Fruit fly (Drosophila melanogaster) whole organism, embryonic: ENCODE measurements around the gene CG12783.

Experiments used
- Adf1 ChIP-seq: fragments of 200-800 bp; sonication (Bioruptor generic); IDR thresholded peaks from 2 replicates; pipeline ENCODE4 v1.3.6; 2022; ENCODE audit warnings: missing biosample characterization, missing genetic modification characterization
- Blimp-1 ChIP-seq: fragments of 200-800 bp; sonication (Bioruptor generic); optimal IDR thresholded peaks from 3 replicates; lab custom pipeline; 2018; ENCODE audit warnings: missing biosample characterization, missing genetic modification characterization, mild to moderate bottlenecking, moderate library complexity, missing genetic modification reagents
- CG10654 ChIP-seq: fragments of 200-800 bp; sonication (Bioruptor generic); optimal IDR thresholded peaks from 2 replicates; lab custom pipeline; 2016; ENCODE audit warnings: missing biosample characterization, missing genetic modification characterization
- CG10959 ChIP-seq: fragments of 200-800 bp; sonication (Bioruptor generic); IDR thresholded peaks from 2 replicates; pipeline ENCODE4 v1.3.6; 2022; ENCODE audit warnings: missing biosample characterization, missing genetic modification characterization
- CG12391 ChIP-seq: fragments of 200-800 bp; sonication (Bioruptor generic); optimal IDR thresholded peaks from 3 replicates; lab custom pipeline; 2018; ENCODE audit warnings: missing biosample characterization, mild to moderate bottlenecking, missing genetic modification characterization, moderate library complexity
- CG14860 ChIP-seq: fragments of 200-800 bp; sonication (Bioruptor generic); IDR thresholded peaks from 3 replicates; pipeline ENCODE4 v1.3.6; 2022; ENCODE audit warnings: missing biosample characterization, missing genetic modification characterization; ENCODE audit not compliant: partially characterized antibody
- CG16815 ChIP-seq: fragments of 200-800 bp; sonication (Bioruptor generic); optimal IDR thresholded peaks from 3 replicates; lab custom pipeline; 2017; ENCODE audit warnings: missing biosample characterization, mild to moderate bottlenecking, missing genetic modification characterization
- CG17359 ChIP-seq: fragments of 200-800 bp; sonication (Bioruptor generic); optimal IDR thresholded peaks from 3 replicates; lab custom pipeline; 2018; ENCODE audit warnings: missing biosample characterization, mild to moderate bottlenecking, missing genetic modification characterization, moderate library complexity
- CG18011 ChIP-seq: fragments of 200-800 bp; sonication (Bioruptor generic); optimal IDR thresholded peaks from 2 replicates; lab custom pipeline; 2017; ENCODE audit warnings: missing biosample characterization, missing genetic modification characterization, mild to moderate bottlenecking, moderate library complexity, missing genotype
- CG18476 ChIP-seq: fragments of 200-800 bp; sonication (Bioruptor generic); optimal IDR thresholded peaks from 2 replicates; lab custom pipeline; 2016; ENCODE audit warnings: missing biosample characterization, mild to moderate bottlenecking, missing genetic modification characterization
- CG2875 ChIP-seq: fragments of 200-800 bp; sonication (Bioruptor generic); optimal IDR thresholded peaks from 2 replicates; lab custom pipeline; 2017; ENCODE audit warnings: missing biosample characterization, mild to moderate bottlenecking, missing genetic modification characterization, missing genetic modification reagents
- CG33557 ChIP-seq: fragments of 200-800 bp; sonication (Bioruptor generic); optimal IDR thresholded peaks from 2 replicates; lab custom pipeline; 2019; ENCODE audit warnings: missing biosample characterization, mild to moderate bottlenecking, missing genetic modification characterization, moderate library complexity
- CG4360 ChIP-seq: fragments of 200-800 bp; sonication (Bioruptor generic); IDR thresholded peaks from 2 replicates; pipeline ENCODE4 v1.3.6; 2022; ENCODE audit warnings: missing biosample characterization, missing genetic modification characterization
- CG8478 ChIP-seq: fragments of >200 bp; optimal IDR thresholded peaks from 2 replicates; lab custom pipeline; 2018
- CG9215 ChIP-seq: fragments of 200-800 bp; sonication (Bioruptor generic); IDR thresholded peaks from 2 replicates; pipeline ENCODE4 v1.3.6; 2022; ENCODE audit warnings: missing biosample characterization, missing genetic modification characterization
- CG9932 ChIP-seq: fragments of 200-800 bp; sonication (Bioruptor generic); IDR thresholded peaks from 2 replicates; pipeline ENCODE4 v1.3.6; 2022; ENCODE audit warnings: missing biosample characterization, missing genetic modification characterization
- Deaf1 ChIP-seq: fragments of 200-800 bp; optimal IDR thresholded peaks from 3 replicates; lab custom pipeline; 2019; ENCODE audit warnings: missing biosample characterization, mild to moderate bottlenecking, missing genetic modification characterization, moderate library complexity
- Dip3 ChIP-seq: fragments of 200-800 bp; sonication (Bioruptor generic); optimal IDR thresholded peaks from 3 replicates; lab custom pipeline; 2016; ENCODE audit warnings: missing biosample characterization, missing genetic modification characterization
- Dll ChIP-seq: fragments of 200-800 bp; sonication (Bioruptor generic); IDR thresholded peaks from 4 replicates; pipeline ENCODE4 v1.3.6; 2022; ENCODE audit warnings: missing biosample characterization, missing genetic modification characterization; ENCODE audit not compliant: partially characterized antibody
- Dp ChIP-seq: fragments of 200-800 bp; sonication (Bioruptor generic); optimal IDR thresholded peaks from 2 replicates; lab custom pipeline; 2018; ENCODE audit warnings: missing biosample characterization, mild to moderate bottlenecking, missing genetic modification characterization, moderate library complexity
- Ets65A ChIP-seq: fragments of 200-800 bp; sonication (Bioruptor generic); peaks from one replicate; lab custom pipeline; 2016; ENCODE audit warnings: missing biosample characterization, missing genetic modification characterization
- Hr39 ChIP-seq: fragments of >200 bp; optimal IDR thresholded peaks from 2 replicates; lab custom pipeline; 2017
- Pdp1 ChIP-seq, 2 experiments: fragments of 200-800 bp; sonication (Bioruptor generic); optimal IDR thresholded peaks; 3 replicates each; lab custom pipeline; 2016; ENCODE audit warnings: missing biosample characterization in 2 of 2, missing genetic modification characterization in 2 of 2, mild to moderate bottlenecking in 1 of 2, moderate library complexity in 1 of 2
- Scr ChIP-seq: fragments of 200-800 bp; sonication (Bioruptor generic); IDR thresholded peaks from 2 replicates; pipeline ENCODE4 v1.3.6; 2022; ENCODE audit warnings: missing biosample characterization, missing genetic modification characterization; ENCODE audit not compliant: partially characterized antibody
- Sox100B ChIP-seq: fragments of 200-800 bp; sonication (Bioruptor generic); optimal IDR thresholded peaks from 3 replicates; lab custom pipeline; 2018; ENCODE audit warnings: missing biosample characterization, mild to moderate bottlenecking, missing genetic modification characterization
- Sry-β ChIP-seq: fragments of 200-800 bp; sonication (Bioruptor generic); optimal IDR thresholded peaks from 2 replicates; lab custom pipeline; 2018; ENCODE audit warnings: missing biosample characterization, mild to moderate bottlenecking, missing genetic modification characterization, moderate library complexity
- Sry-δ ChIP-seq: fragments of 200-800 bp; sonication (Bioruptor generic); optimal IDR thresholded peaks from 2 replicates; lab custom pipeline; 2016; ENCODE audit warnings: missing biosample characterization, missing genetic modification characterization
- Ssrp ChIP-seq: fragments of 200-800 bp; sonication (Bioruptor generic); optimal IDR thresholded peaks from 2 replicates; lab custom pipeline; 2018; ENCODE audit warnings: missing biosample characterization, mild to moderate bottlenecking, missing genetic modification characterization, moderate library complexity
- ap ChIP-seq: fragments of 200-800 bp; sonication (Bioruptor generic); IDR thresholded peaks from 2 replicates; pipeline ENCODE4 v1.3.6; 2022; ENCODE audit warnings: missing biosample characterization, missing genetic modification characterization
- bbx ChIP-seq: fragments of 200-800 bp; sonication (Bioruptor generic); IDR thresholded peaks from 2 replicates; pipeline ENCODE4 v1.3.6; 2022; ENCODE audit warnings: missing biosample characterization, missing genetic modification characterization; ENCODE audit not compliant: partially characterized antibody
- cg ChIP-seq: fragments of 200-800 bp; sonication (Bioruptor generic); optimal IDR thresholded peaks from 3 replicates; lab custom pipeline; 2019; ENCODE audit warnings: missing biosample characterization, mild to moderate bottlenecking, missing genetic modification characterization, moderate library complexity
- crol ChIP-seq: fragments of 200-800 bp; sonication (Bioruptor generic); IDR thresholded peaks from 2 replicates; pipeline ENCODE4 v1.3.6; 2022; ENCODE audit warnings: missing biosample characterization, missing genetic modification characterization
- dmrt11E ChIP-seq: fragments of 200-800 bp; sonication (Bioruptor generic); optimal IDR thresholded peaks from 3 replicates; lab custom pipeline; 2018; ENCODE audit warnings: missing biosample characterization, mild to moderate bottlenecking, missing genetic modification characterization, moderate library complexity
- gem ChIP-seq: fragments of 200-800 bp; sonication (Bioruptor generic); optimal IDR thresholded peaks from 2 replicates; lab custom pipeline; 2019; ENCODE audit warnings: missing biosample characterization, mild to moderate bottlenecking, missing genetic modification characterization, moderate library complexity
- her ChIP-seq: fragments of 200-800 bp; sonication (Bioruptor generic); optimal IDR thresholded peaks from 2 replicates; lab custom pipeline; 2016; ENCODE audit warnings: missing biosample characterization, missing genetic modification characterization
- insv ChIP-seq, 2 experiments: fragments of 200-800 bp; sonication (Bioruptor generic); optimal IDR thresholded peaks; 3 replicates each; lab custom pipeline; 2016 to 2018; ENCODE audit warnings: missing biosample characterization in 2 of 2, missing genetic modification characterization in 2 of 2
- pan ChIP-seq, 4 experiments: fragments of >200 bp in 3 of 4; fragments of 200-800 bp in 1 of 4; sonication (Bioruptor generic) in 1 of 4; optimal IDR thresholded peaks in 3 of 4; IDR thresholded peaks in 1 of 4; 2 replicates each; pipeline versions ENCODE4 v1.3.6 to Lab custom; 2017 to 2022; ENCODE audit warnings: missing biosample characterization in 2 of 4, missing genetic modification characterization in 2 of 4, mixed read lengths in 1 of 4
- peb ChIP-seq: fragments of 200-800 bp; sonication (Bioruptor generic); IDR thresholded peaks from 2 replicates; pipeline ENCODE4 v1.3.6; 2022; ENCODE audit warnings: missing biosample characterization, missing genetic modification characterization
- pzg ChIP-seq: fragments of 200-800 bp; sonication (Bioruptor generic); optimal IDR thresholded peaks from 3 replicates; lab custom pipeline; 2018; ENCODE audit warnings: missing biosample characterization, mild to moderate bottlenecking, missing genetic modification characterization, moderate library complexity
- row ChIP-seq: fragments of 200-800 bp; sonication (Bioruptor generic); IDR thresholded peaks from 3 replicates; pipeline ENCODE4 v1.3.6; 2022; ENCODE audit warnings: missing biosample characterization, missing genetic modification characterization
- scrt ChIP-seq: fragments of 200-800 bp; sonication (Bioruptor generic); optimal IDR thresholded peaks from 2 replicates; lab custom pipeline; 2018; ENCODE audit warnings: missing biosample characterization, mild to moderate bottlenecking, missing genetic modification characterization, moderate library complexity
- sr ChIP-seq: fragments of 200-800 bp; sonication (Bioruptor generic); IDR thresholded peaks from 3 replicates; pipeline ENCODE4 v1.3.6; 2022; ENCODE audit warnings: missing biosample characterization, missing genetic modification characterization

Gene CG12783

DNA sequence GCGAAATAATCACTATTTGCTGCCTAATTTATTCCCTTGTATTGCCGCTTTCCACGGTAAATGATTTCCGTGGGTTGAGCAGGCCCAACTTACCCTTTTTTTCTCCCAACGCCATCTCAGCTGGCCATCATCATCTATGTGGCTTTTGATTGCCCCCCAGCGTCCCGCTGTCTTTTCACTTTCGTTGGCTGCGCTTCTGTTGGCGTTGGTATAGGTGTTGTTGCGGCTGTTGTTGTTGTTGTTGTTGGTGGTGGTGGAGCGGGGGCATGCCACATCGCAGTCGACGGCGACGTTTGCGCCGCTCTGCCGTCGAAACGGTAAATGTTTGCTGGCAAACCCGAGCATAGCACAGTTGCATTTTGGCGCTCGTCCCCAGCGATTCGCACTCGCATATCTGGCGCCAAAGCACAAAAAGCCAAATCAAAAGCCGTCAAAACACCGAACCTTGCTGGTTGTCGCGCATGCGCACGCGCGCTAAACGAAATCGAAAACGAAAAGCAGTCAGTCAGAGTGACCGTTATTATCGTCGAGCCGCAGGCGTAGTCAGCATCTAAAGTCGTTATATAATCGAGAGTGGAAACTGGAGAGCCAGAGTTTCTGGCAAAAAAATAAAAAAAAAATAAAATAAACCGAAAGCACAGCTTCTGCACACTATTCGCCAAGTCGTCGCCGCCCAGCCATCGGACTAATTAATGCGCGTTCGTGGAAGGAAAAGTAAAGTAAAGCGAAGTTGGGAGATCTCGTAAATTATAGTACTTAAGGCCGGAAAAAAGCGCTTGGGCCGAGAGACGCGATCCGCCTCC lies 18.9 kb downstream of the CG12783 start, which contains the start of gene CG14892:
TSS of gene CG14892 (plus strand) at position 359 of the 803 bp plus-strand sequence.
- peak; percentile 96 for TF ChIP-seq Blimp-1 (GFP tag; lab: Kevin White, UChicago)
- TF ChIP-seq CG4360 (GFP tag; lab: Robert Waterston, UW), result peak; percentile 78
- TF ChIP-seq ap (GFP tag; lab: Robert Waterston, UW), result no peak
- TF ChIP-seq sr (GFP tag; lab: Robert Waterston, UW), result 0 out of 3 replicates have a peak, but pooled peaks have one; percentile 28
- peak; percentile 58 for TF ChIP-seq Ets65A (GFP tag; lab: Kevin White, UChicago)
- TF ChIP-seq pan (optimal IDR thresholded peaks at IDR 0.05; lab: Kevin White, UChicago), result no peak
- peak in 1 of 2 experiments; percentile 22 for TF ChIP-seq pan (GFP tag; optimal IDR thresholded peaks at IDR 0.05 in 1 of 2, IDR thresholded peaks at IDR 0.05 in 1 of 2)
- peak in 1 of 2 experiments; percentile 82 for TF ChIP-seq Pdp1 (GFP tag; optimal IDR thresholded peaks at IDR 0.05; lab: Kevin White, UChicago)
- TF ChIP-seq Dip3 (GFP tag; lab: Kevin White, UChicago), result no peak
- TF ChIP-seq CG12391 (tag; lab: Kevin White, UChicago), result no peak
- TF ChIP-seq crol, result peak; percentile 23; the same call in 1 of the 2 replicates
- peak; percentile 94 for TF ChIP-seq Hr39
- 0 out of 2 replicates have a peak, but pooled peaks have one; percentile 11 for TF ChIP-seq CG9932
- TF ChIP-seq CG9215 (GFP tag; lab: Robert Waterston, UW), result peak; percentile 22; the same call in 1 of the 2 replicates

- TF ChIP-seq CG33557 (GFP tag; lab: Kevin White, UChicago) (no peak), Scr (no peak), Blimp-1 (GFP tag; lab: Kevin White, UChicago) (peak; percentile 80), Ssrp (tag; lab: Kevin White, UChicago) (no peak), bbx (GFP tag; lab: Robert Waterston, UW) (no peak)
These were observed 21.8 kb downstream of the CG12783 start for dm6 chr3R:16591407-16591806.

DNA sequence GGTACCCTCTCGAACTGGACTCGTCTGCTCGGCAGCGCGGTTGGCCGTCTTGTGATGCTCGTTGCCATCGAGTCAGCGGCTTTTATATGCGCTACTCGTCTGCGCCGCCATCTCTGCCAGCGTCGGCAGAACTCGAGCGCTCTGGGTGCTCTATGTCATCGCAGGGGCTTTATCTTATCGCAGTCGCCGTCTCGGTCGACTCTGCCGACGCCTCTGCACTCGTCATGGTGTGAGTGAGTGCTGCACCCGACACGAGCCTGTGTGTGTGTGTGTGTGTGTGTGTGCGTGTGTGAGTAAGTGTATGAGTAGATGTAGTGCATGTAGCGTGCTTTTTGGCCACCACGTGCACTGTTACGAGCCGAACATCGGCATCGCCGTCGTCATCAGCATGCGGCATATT lies 29.6 kb downstream of the CG12783 start, which contains the start of gene Scp2:
TSS of gene Scp2 (minus strand) at position 59 of the 400 bp plus-strand sequence.
- TF ChIP-seq cg (GFP tag; lab: Kevin White, UChicago) (peak; percentile 62), CG2875 (no peak), Adf1 (GFP tag; lab: Robert Waterston, UW) (peak; percentile 57; the same call in 1 of the 2 replicates), Deaf1 (peak; percentile 64), CG14860 (no peak), Ets65A (GFP tag; lab: Kevin White, UChicago) (peak; percentile 56), pzg (GFP tag; lab: Kevin White, UChicago) (no peak), gem (tag; lab: Kevin White, UChicago) (no peak), CG8478 (lab: Kevin White, UChicago) (peak; percentile 62)

DNA sequence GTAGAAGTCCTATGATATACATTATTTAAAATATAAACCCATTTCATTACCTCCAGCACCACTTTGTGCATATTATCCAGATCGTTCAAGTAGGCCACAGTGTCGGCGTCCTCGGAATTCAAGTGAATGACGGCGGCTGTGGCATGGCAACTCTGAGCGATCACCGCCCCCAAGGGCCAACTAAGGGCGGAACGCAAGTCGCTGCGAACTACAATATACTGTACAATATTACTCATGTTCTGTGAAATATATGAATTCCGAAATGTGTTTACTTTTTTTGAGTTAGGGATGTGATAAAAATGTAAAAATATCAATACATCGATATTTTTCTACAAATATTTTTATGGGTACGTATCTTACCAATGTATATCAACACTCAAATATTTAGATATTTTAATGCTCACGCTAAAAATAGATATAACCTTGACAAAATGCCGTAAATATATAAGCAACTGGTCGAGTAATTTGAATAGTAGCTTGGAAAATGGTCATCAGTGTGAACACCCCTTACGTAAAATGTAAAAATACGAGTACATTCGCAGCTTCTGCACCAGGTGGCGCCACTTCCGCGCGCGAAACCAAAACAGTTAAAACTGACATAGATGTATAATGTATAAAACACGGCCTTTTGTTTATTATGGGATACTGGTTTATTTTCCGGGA lies 39.6 kb downstream of the CG12783 start, which contains the start of gene CG14903:
TSS of gene CG14903 (minus strand) at position 270 of the 663 bp plus-strand sequence.
- TF ChIP-seq CG17359 (tag; lab: Kevin White, UChicago) (no peak), insv (GFP tag; optimal IDR thresholded peaks at IDR 0.05; lab: Kevin White, UChicago) (peak in 1 of 2 experiments; percentile 40), CG10654 (peak; percentile 48), Sox100B (GFP tag; lab: Kevin White, UChicago) (no peak), CG18476 (GFP tag; lab: Kevin White, UChicago) (no peak), Dll (GFP tag; lab: Robert Waterston, UW) (peak; percentile 81), Sry-δ (GFP tag; lab: Kevin White, UChicago) (peak; percentile 85), CG16815 (GFP tag; lab: Kevin White, UChicago) (no peak), CG10959 (GFP tag; lab: Robert Waterston, UW) (no peak), her (GFP tag; lab: Kevin White, UChicago) (no peak), Sry-β (GFP tag; lab: Kevin White, UChicago) (no peak), row (GFP tag; lab: Robert Waterston, UW) (peak; percentile 78), scrt (no peak), Dp (GFP tag; lab: Kevin White, UChicago) (peak; percentile 72), Ssrp (tag; lab: Kevin White, UChicago) (peak; percentile 16), CG18011 (GFP tag; lab: Kevin White, UChicago) (no peak), peb (GFP tag; lab: Robert Waterston, UW) (no peak), dmrt11E (peak; percentile 37)
